Fruit fly (Drosophila melanogaster) whole organism, prepupa: ENCODE results near the gene cad.
A peak's percentile ranks its signal among the peaks of the same experiment; 100 is the strongest.

Experiments
- Blimp-1 ChIP-seq: fragments of 200-800 bp; sonication (Bioruptor generic); optimal IDR thresholded peaks from 3 replicates; lab custom pipeline; 2017; ENCODE audit warnings: missing biosample characterization, missing genetic modification characterization, mild to moderate bottlenecking, moderate library complexity, missing genetic modification reagents
- CG10631 ChIP-seq: fragments of 200-800 bp; sonication (Bioruptor generic); optimal IDR thresholded peaks from 2 replicates; lab custom pipeline; 2016; ENCODE audit warnings: missing biosample characterization, missing genetic modification characterization
- CG11294 ChIP-seq: fragments of 200-800 bp; sonication (Bioruptor generic); IDR thresholded peaks from 2 replicates; pipeline ENCODE4 v1.3.6; 2022; ENCODE audit warnings: missing biosample characterization, missing genetic modification characterization
- CG11762 ChIP-seq: fragments of 200-800 bp; sonication (Bioruptor generic); optimal IDR thresholded peaks from 3 replicates; lab custom pipeline; 2016; ENCODE audit warnings: missing biosample characterization, missing genetic modification characterization; ENCODE audit not compliant: insufficient read depth
- CG11902 ChIP-seq: fragments of 200-800 bp; sonication (Bioruptor generic); optimal IDR thresholded peaks from 3 replicates; lab custom pipeline; 2016; ENCODE audit warnings: missing biosample characterization, missing genetic modification characterization
- CG15336 ChIP-seq: fragments of 200-800 bp; sonication (Bioruptor generic); IDR thresholded peaks from 2 replicates; pipeline ENCODE4 v1.3.6; 2022; ENCODE audit warnings: missing biosample characterization, missing genetic modification characterization
- CG1621 ChIP-seq: fragments of 200-800 bp; sonication (Bioruptor generic); optimal IDR thresholded peaks from 3 replicates; lab custom pipeline; 2018; ENCODE audit warnings: missing biosample characterization, mild to moderate bottlenecking, missing genetic modification characterization
- CG16779 ChIP-seq: fragments of 200-800 bp; sonication (Bioruptor generic); optimal IDR thresholded peaks from 3 replicates; lab custom pipeline; 2017; ENCODE audit warnings: missing biosample characterization, mild to moderate bottlenecking, missing genetic modification characterization
- CG3032 ChIP-seq: fragments of 200-800 bp; optimal IDR thresholded peaks from 2 replicates; lab custom pipeline; 2019; ENCODE audit warnings: missing biosample characterization, mild to moderate bottlenecking, missing genetic modification characterization, moderate library complexity
- CG32006 ChIP-seq: fragments of 200-800 bp; sonication (Bioruptor generic); optimal IDR thresholded peaks from 3 replicates; lab custom pipeline; 2017; ENCODE audit warnings: missing biosample characterization, mild to moderate bottlenecking, missing genetic modification characterization
- CG4318 ChIP-seq: fragments of 200-800 bp; sonication (Bioruptor generic); optimal IDR thresholded peaks from 3 replicates; lab custom pipeline; 2017; ENCODE audit warnings: missing biosample characterization, mild to moderate bottlenecking, missing genetic modification characterization
- CG6276 ChIP-seq: fragments of 200-800 bp; sonication (Bioruptor generic); optimal IDR thresholded peaks from 2 replicates; lab custom pipeline; 2017; ENCODE audit warnings: missing biosample characterization, mild to moderate bottlenecking, missing genetic modification characterization
- CG6792 ChIP-seq: fragments of 200-800 bp; sonication (Bioruptor generic); optimal IDR thresholded peaks from 3 replicates; lab custom pipeline; 2016; ENCODE audit warnings: missing biosample characterization, missing genetic modification characterization
- CG6808 ChIP-seq: fragments of 200-800 bp; sonication (Bioruptor generic); optimal IDR thresholded peaks from 3 replicates; lab custom pipeline; 2017; ENCODE audit warnings: missing biosample characterization, missing genetic modification characterization, mild to moderate bottlenecking, moderate library complexity, missing genetic modification reagents
- CG6854 ChIP-seq: fragments of 200-800 bp; sonication (Bioruptor generic); optimal IDR thresholded peaks from 2 replicates; lab custom pipeline; 2017; ENCODE audit warnings: missing biosample characterization, mild to moderate bottlenecking, missing genetic modification characterization
- CG7368 ChIP-seq: fragments of 200-800 bp; sonication (Bioruptor generic); optimal IDR thresholded peaks from 3 replicates; lab custom pipeline; 2016; ENCODE audit warnings: missing biosample characterization, missing genetic modification characterization
- CG8632 ChIP-seq: fragments of 200-800 bp; sonication (Bioruptor generic); optimal IDR thresholded peaks from 3 replicates; lab custom pipeline; 2016; ENCODE audit warnings: missing biosample characterization, missing genetic modification characterization
- CG9139 ChIP-seq: fragments of 200-800 bp; sonication (Bioruptor generic); optimal IDR thresholded peaks from 3 replicates; lab custom pipeline; 2017; ENCODE audit warnings: missing biosample characterization, mild to moderate bottlenecking, missing genetic modification characterization
- Ets21C ChIP-seq: fragments of 200-800 bp; sonication (Bioruptor generic); optimal IDR thresholded peaks from 3 replicates; lab custom pipeline; 2016; ENCODE audit warnings: missing biosample characterization, missing genetic modification characterization
- Gug ChIP-seq: fragments of 200-800 bp; sonication (Bioruptor generic); IDR thresholded peaks from 2 replicates; pipeline ENCODE4 v1.3.6; 2022; ENCODE audit warnings: missing biosample characterization, missing genetic modification characterization
- Hr38 ChIP-seq: sonication (Bioruptor generic); optimal IDR thresholded peaks from 2 replicates; lab custom pipeline; 2016; ENCODE audit warnings: missing biosample characterization, missing genetic modification characterization
- Hr4 ChIP-seq: fragments of 200-800 bp; sonication (Bioruptor generic); optimal IDR thresholded peaks from 3 replicates; lab custom pipeline; 2016; ENCODE audit warnings: missing biosample characterization, missing genetic modification characterization
- Smox ChIP-seq: fragments of 200-800 bp; sonication (Bioruptor generic); optimal IDR thresholded peaks from 3 replicates; lab custom pipeline; 2016; ENCODE audit warnings: missing biosample characterization, missing genetic modification characterization
- Sox102F ChIP-seq: fragments of 200-800 bp; sonication (Bioruptor generic); optimal IDR thresholded peaks from 2 replicates; lab custom pipeline; 2016; ENCODE audit warnings: missing biosample characterization, mild to moderate bottlenecking, missing genetic modification characterization
- Sox14 ChIP-seq: fragments of 200-800 bp; sonication (Bioruptor generic); optimal IDR thresholded peaks from 3 replicates; lab custom pipeline; 2016; ENCODE audit warnings: missing biosample characterization, missing genetic modification characterization
- achi ChIP-seq: fragments of 200-800 bp; sonication (Bioruptor generic); optimal IDR thresholded peaks from 3 replicates; lab custom pipeline; 2016; ENCODE audit warnings: missing biosample characterization, missing genetic modification characterization
- acj6 ChIP-seq: fragments of 200-800 bp; sonication (Bioruptor generic); optimal IDR thresholded peaks from 3 replicates; lab custom pipeline; 2016; ENCODE audit warnings: missing biosample characterization, missing genetic modification characterization
- cyc ChIP-seq: fragments of 200-800 bp; sonication (Bioruptor generic); optimal IDR thresholded peaks from 3 replicates; lab custom pipeline; 2016; ENCODE audit warnings: missing biosample characterization, missing genetic modification characterization
- dac ChIP-seq: fragments of 200-800 bp; sonication (Bioruptor generic); optimal IDR thresholded peaks from 2 replicates; lab custom pipeline; 2017; ENCODE audit warnings: missing biosample characterization, mild to moderate bottlenecking, missing genetic modification characterization
- dsx ChIP-seq: fragments of 200-800 bp; optimal IDR thresholded peaks from 3 replicates; lab custom pipeline; 2019; ENCODE audit warnings: missing biosample characterization, mild to moderate bottlenecking, missing genetic modification characterization, moderate library complexity; ENCODE audit not compliant: poor library complexity, severe bottlenecking
- eg ChIP-seq: fragments of 200-800 bp; sonication (Bioruptor generic); IDR thresholded peaks from 3 replicates; pipeline ENCODE4 v1.3.6; 2022; ENCODE audit warnings: missing biosample characterization, missing genetic modification characterization
- fd85E ChIP-seq: fragments of 200-800 bp; sonication (Bioruptor generic); optimal IDR thresholded peaks from 3 replicates; lab custom pipeline; 2016; ENCODE audit warnings: missing biosample characterization, missing genetic modification characterization
- fkh ChIP-seq: fragments of 200-800 bp; sonication (Bioruptor generic); optimal IDR thresholded peaks from 3 replicates; lab custom pipeline; 2017; ENCODE audit warnings: missing biosample characterization, mild to moderate bottlenecking, missing genetic modification characterization, moderate library complexity
- pdm3 ChIP-seq: fragments of 200-800 bp; sonication (Bioruptor generic); optimal IDR thresholded peaks from 3 replicates; lab custom pipeline; 2016; ENCODE audit warnings: missing biosample characterization, missing genetic modification characterization
- salr ChIP-seq, 2 experiments: fragments of 200-800 bp; sonication (Bioruptor generic); optimal IDR thresholded peaks; 3 replicates each; lab custom pipeline; 2016 to 2018; ENCODE audit warnings: missing biosample characterization in 2 of 2, missing genetic modification characterization in 2 of 2, mild to moderate bottlenecking in 1 of 2
- ss ChIP-seq, 2 experiments: fragments of 200-800 bp; sonication (Bioruptor generic); optimal IDR thresholded peaks; 2 replicates in 1 of 2; 3 replicates in 1 of 2; lab custom pipeline; 2017 to 2018; ENCODE audit warnings: mild to moderate bottlenecking in 2 of 2, missing biosample characterization in 2 of 2, missing genetic modification characterization in 2 of 2, moderate library complexity in 1 of 2
- topi ChIP-seq: fragments of 200-800 bp; sonication (Bioruptor generic); optimal IDR thresholded peaks from 3 replicates; lab custom pipeline; 2016; ENCODE audit warnings: missing biosample characterization, missing genetic modification characterization
- vri ChIP-seq: fragments of 200-800 bp; sonication (Bioruptor generic); optimal IDR thresholded peaks from 3 replicates; lab custom pipeline; 2016; ENCODE audit warnings: missing biosample characterization, mild to moderate bottlenecking, missing genetic modification characterization

The cad gene

dm6 chr2L:20793881-20794280 lies 23.4 kb downstream of the cad start (continued):
- TF ChIP-seq CG6792 (no peak), Sox14 (GFP tag; lab: Kevin White, UChicago) (peak; percentile 2), eg (GFP tag; lab: Robert Waterston, UW) (peak; percentile 45; the same call in 1 of the 3 replicates), CG3032 (tag; lab: Kevin White, UChicago) (peak; percentile 12), CG1621 (tag; lab: Kevin White, UChicago) (peak; percentile 1), CG11902 (GFP tag; lab: Kevin White, UChicago) (no peak), cyc (no peak), ss (GFP tag; optimal IDR thresholded peaks at IDR 0.05; lab: Kevin White, UChicago) (peak; percentile 10 to 37), CG4318 (no peak), Hr4 (GFP tag; lab: Kevin White, UChicago) (no peak), CG9139 (GFP tag; lab: Kevin White, UChicago) (no peak), fd85E (GFP tag; lab: Kevin White, UChicago) (no peak), CG10631 (GFP tag; lab: Kevin White, UChicago) (no peak), CG6854 (peak; percentile 65), CG6808 (GFP tag; lab: Kevin White, UChicago) (peak; percentile 26), Ets21C (GFP tag; lab: Kevin White, UChicago) (no peak), vri (GFP tag; lab: Kevin White, UChicago) (peak; percentile 20), topi (GFP tag; lab: Kevin White, UChicago) (peak; percentile 30), CG16779 (no peak), CG32006 (GFP tag; lab: Kevin White, UChicago) (no peak), dsx (peak; percentile 52), pdm3 (GFP tag; lab: Kevin White, UChicago) (no peak), Hr38 (GFP tag; lab: Kevin White, UChicago) (no peak), CG15336 (no peak), CG11762 (no peak), CG11294 (GFP tag; lab: Robert Waterston, UW) (no peak), achi (GFP tag; lab: Kevin White, UChicago) (no peak), Smox (GFP tag; lab: Kevin White, UChicago) (no peak), Sox102F (GFP tag; lab: Kevin White, UChicago) (peak; percentile 45), Gug (GFP tag; lab: Robert Waterston, UW) (no peak), salr (GFP tag; optimal IDR thresholded peaks at IDR 0.05; lab: Kevin White, UChicago) (no peak), acj6 (GFP tag; lab: Kevin White, UChicago) (no peak)

- TF ChIP-seq eg (GFP tag; lab: Robert Waterston, UW) (peak; percentile 35; the same call in 1 of the 3 replicates), CG6276 (GFP tag; lab: Kevin White, UChicago) (peak; percentile 11), CG6854 (peak; percentile 53), fd85E (GFP tag; lab: Kevin White, UChicago) (no peak), Blimp-1 (peak; percentile 10), CG8632 (GFP tag; lab: Kevin White, UChicago) (no peak)
- TF ChIP-seq, all 60 proteins: peak for 4
Observed at dm6 chr2L:20794656-20795055, 24.1 kb downstream of the cad start.

DNA sequence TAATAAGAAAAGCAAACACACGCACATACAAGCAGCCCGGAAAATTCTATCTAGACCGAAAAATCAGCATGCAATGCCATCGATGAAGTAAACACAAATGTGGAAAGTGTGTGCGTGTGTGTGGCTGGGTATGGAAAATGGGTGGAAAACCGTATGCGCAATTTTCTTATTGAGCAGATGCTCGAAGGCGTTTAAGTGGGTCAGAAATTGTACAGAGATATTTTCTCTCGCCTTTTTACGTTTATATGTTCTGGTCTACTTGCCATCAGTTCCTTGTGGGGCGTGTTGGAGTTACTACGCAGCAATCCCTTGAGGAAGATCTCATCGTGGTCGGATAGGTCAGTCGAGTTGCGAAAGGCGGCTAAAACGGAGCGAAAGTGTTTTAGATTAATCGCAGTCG lies 25.2 kb downstream of the cad start:
- no peak for TF ChIP-seq Smox (GFP tag; lab: Kevin White, UChicago)
- no peak for TF ChIP-seq CG7368 (GFP tag; lab: Kevin White, UChicago)
- TF ChIP-seq vri (GFP tag; lab: Kevin White, UChicago): no peak
- TF ChIP-seq CG11762: no peak
- TF ChIP-seq dac: no peak
- TF ChIP-seq eg (GFP tag; lab: Robert Waterston, UW): no peak
- TF ChIP-seq CG6792: no peak
- TF ChIP-seq dsx: no peak
- TF ChIP-seq fkh (GFP tag; lab: Kevin White, UChicago): no peak
- TF ChIP-seq CG11902 (GFP tag; lab: Kevin White, UChicago): no peak
- no peak for TF ChIP-seq CG8632 (GFP tag; lab: Kevin White, UChicago)
- TF ChIP-seq CG11294 (GFP tag; lab: Robert Waterston, UW): no peak
- no peak for TF ChIP-seq CG15336
